Fruit fly (Drosophila melanogaster): ENCODE results near the gene cad.
A peak's percentile ranks its signal among the peaks of the same experiment; 100 is the strongest.

cad gene

DNA sequence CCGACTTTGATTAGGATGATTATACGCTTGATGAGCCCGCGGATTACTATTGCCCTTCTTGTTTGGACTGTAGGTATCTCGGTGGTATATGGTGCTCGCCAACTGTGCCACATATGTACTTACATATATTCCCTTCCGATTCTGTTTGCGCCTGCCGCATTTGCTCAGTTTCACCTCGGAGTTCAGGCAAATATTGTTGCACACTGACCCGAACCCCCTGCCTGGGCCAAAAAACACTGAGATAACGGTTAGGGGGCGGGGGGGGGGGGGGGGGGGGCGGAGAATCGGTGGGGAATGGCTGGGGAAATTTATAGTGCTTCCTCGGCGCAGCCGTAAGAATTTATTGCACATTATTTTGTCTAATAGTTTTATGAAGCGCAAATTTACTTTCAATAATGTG, 5.4 kb downstream of the cad start (continued):
- TF ChIP-seq MTF-1 (GFP tag; optimal IDR thresholded peaks at IDR 0.05; ENCODE audit: borderline replicate concordance): no peak
- no peak for TF ChIP-seq Ada2b (GFP tag; IDR thresholded peaks at IDR 0.05)
- no peak for TF ChIP-seq CoRest (tag; optimal IDR thresholded peaks at IDR 0.05)

DNA sequence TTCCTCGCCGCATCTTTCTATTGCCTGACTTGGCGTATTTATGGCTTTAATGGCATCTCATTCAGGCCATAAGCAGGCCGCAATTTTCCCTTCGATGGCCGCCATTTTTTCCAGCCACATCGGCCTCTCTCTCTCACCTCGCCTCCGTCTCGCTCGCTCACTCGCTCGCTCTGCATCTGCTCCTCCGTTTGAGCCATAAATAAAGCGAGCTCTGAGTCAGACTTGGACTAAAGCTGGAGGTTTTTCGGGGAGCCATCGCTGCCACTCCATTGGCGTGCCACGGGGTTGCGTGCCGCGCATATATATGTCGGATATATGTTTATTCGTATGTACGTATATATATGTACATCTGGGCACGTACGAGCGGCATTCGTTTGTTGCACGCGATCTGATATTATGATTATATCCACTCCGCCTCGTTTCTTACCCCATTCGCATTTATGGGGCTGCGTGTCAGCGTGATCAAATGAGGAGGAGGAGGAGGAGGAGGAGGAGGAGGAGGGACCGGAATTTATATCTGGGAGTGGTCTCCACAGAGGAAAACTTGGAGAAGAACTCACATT, 6.5 kb downstream of the cad start:
- no peak for TF ChIP-seq stc (GFP tag; IDR thresholded peaks at IDR 0.05)
- no peak for TF ChIP-seq CG12391 (tag; optimal IDR thresholded peaks at IDR 0.05)
- TF ChIP-seq Lim3 (GFP tag; IDR thresholded peaks at IDR 0.05): no peak
- no peak for TF ChIP-seq C15 (GFP tag; IDR thresholded peaks at IDR 0.05)
- TF ChIP-seq CG8290 (GFP tag; optimal IDR thresholded peaks at IDR 0.05): no peak
- TF ChIP-seq CG8290 (tag; optimal IDR thresholded peaks at IDR 0.05): no peak
- TF ChIP-seq Bgb (GFP tag; IDR thresholded peaks at IDR 0.05; ENCODE audit: partially characterized antibody): no peak
- peak; percentile 16 for TF ChIP-seq phol (tag; optimal IDR thresholded peaks at IDR 0.05)
- TF ChIP-seq CG10321 (GFP tag; IDR thresholded peaks at IDR 0.05): 0 out of 2 replicates have a peak, but pooled peaks have one; percentile 21
- peak; percentile 68 for TF ChIP-seq Nf-YC (tag; optimal IDR thresholded peaks at IDR 0.05)
- no peak for TF ChIP-seq CG3847 (GFP tag; IDR thresholded peaks at IDR 0.05)
- TF ChIP-seq Med (GFP tag): peak; percentile 38
- TF ChIP-seq CG1832 (GFP tag; optimal IDR thresholded peaks at IDR 0.05): peak; percentile 71
- TF ChIP-seq z (GFP tag; IDR thresholded peaks at IDR 0.05): peak; percentile 60; the same call in 1 of the 3 replicates
- peak; percentile 87 for TF ChIP-seq Nf-YB (GFP tag; optimal IDR thresholded peaks at IDR 0.05)
- peak; percentile 89 for TF ChIP-seq cad (GFP tag; optimal IDR thresholded peaks at IDR 0.05)
- TF ChIP-seq tio (GFP tag; optimal IDR thresholded peaks at IDR 0.05): no peak
- no peak for TF ChIP-seq CG10147 (GFP tag; optimal IDR thresholded peaks at IDR 0.05)

DNA sequence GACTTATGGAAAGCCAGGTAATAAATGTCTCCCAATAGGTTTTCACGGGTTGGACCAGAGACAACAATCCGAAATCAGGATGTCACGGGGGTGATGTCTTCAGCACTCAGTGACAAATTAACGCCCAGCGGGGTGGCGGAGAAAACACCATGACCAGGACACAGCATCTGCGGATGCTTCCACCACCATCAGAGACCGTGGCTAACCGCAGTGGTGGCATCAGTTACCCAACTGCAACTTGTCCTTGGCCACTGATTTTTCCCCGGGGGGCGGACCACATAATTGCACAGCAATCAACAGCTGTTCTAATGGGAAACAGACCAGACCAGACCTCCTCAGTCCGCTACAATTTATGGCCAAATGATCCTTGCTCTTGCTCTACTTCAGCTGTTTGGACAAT, 7.8 kb downstream of the cad start:
- no peak for TF ChIP-seq yki (optimal IDR thresholded peaks at IDR 0.05)
- TF ChIP-seq prd (optimal IDR thresholded peaks at IDR 0.05): no peak
- TF ChIP-seq prd (GFP tag; IDR thresholded peaks at IDR 0.05): peak; percentile 67; the same call in 2 of the 3 replicates
- TF ChIP-seq zen (tag; optimal IDR thresholded peaks at IDR 0.05): peak; percentile 77
- TF ChIP-seq D (optimal IDR thresholded peaks at IDR 0.05): peak; percentile 42
- TF ChIP-seq D (GFP tag; optimal IDR thresholded peaks at IDR 0.05): no peak
- no peak for TF ChIP-seq Deaf1 (tag; optimal IDR thresholded peaks at IDR 0.05)
- TF ChIP-seq cad (GFP tag; optimal IDR thresholded peaks at IDR 0.05): peak; percentile 79
- no peak for TF ChIP-seq ttk (GFP tag; IDR thresholded peaks at IDR 0.05)
- no peak for TF ChIP-seq CG11696 (GFP tag; IDR thresholded peaks at IDR 0.05)
- TF ChIP-seq eve (GFP tag; optimal IDR thresholded peaks at IDR 0.05): peak in 1 of 2 experiments; percentile 28
- peak; percentile 91 for TF ChIP-seq twi (tag; optimal IDR thresholded peaks at IDR 0.05)
- TF ChIP-seq Adf1 (GFP tag; IDR thresholded peaks at IDR 0.05): no peak
- peak in 1 of 2 experiments; percentile 57 for TF ChIP-seq tll (GFP tag; optimal IDR thresholded peaks at IDR 0.05)
- no peak for TF ChIP-seq Hmx (GFP tag; optimal IDR thresholded peaks at IDR 0.05)

DNA sequence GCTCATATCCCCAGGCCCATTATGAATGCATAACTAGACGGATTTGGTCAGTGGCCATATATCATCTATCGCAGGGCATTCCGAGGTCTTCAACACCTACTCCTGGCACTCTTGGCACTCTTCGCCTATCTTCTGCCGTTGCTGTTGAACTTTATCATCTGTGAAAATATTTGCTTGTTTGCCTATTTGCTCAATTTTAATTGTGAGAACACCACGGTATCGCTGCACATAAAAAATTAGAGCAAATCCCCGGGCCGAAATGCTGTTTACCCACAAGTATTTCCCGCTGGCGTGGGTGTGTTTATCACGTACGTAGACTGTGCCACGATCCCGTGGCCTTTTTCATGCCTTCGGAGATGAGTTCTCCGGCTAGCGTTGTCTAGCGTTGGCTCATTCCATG, 10.2 kb downstream of the cad start:
- no peak for TF ChIP-seq crol (GFP tag; IDR thresholded peaks at IDR 0.05)
- no peak for TF ChIP-seq emc (GFP tag; optimal IDR thresholded peaks at IDR 0.05)
- TF ChIP-seq twi (tag; optimal IDR thresholded peaks at IDR 0.05): peak; percentile 65
- no peak for TF ChIP-seq klu (GFP tag; IDR thresholded peaks at IDR 0.05)
- TF ChIP-seq Pdp1 (GFP tag; optimal IDR thresholded peaks at IDR 0.05): peak in 1 of 2 experiments; percentile 46
- peak; percentile 37 for TF ChIP-seq HmgZ (tag; optimal IDR thresholded peaks at IDR 0.05)
- peak; percentile 29 for TF ChIP-seq TFAM (GFP tag; optimal IDR thresholded peaks at IDR 0.05)
- peak; percentile 51 for TF ChIP-seq salm (tag; optimal IDR thresholded peaks at IDR 0.05)
- TF ChIP-seq CG30431 (GFP tag; optimal IDR thresholded peaks at IDR 0.05): peak; percentile 40
- peak; percentile 57 for TF ChIP-seq CG15269 (tag; optimal IDR thresholded peaks at IDR 0.05)
- peak; percentile 80 for TF ChIP-seq org-1 (GFP tag; optimal IDR thresholded peaks at IDR 0.05)
- TF ChIP-seq CG17612 (GFP tag; IDR thresholded peaks at IDR 0.05): 0 out of 2 replicates have a peak, but pooled peaks have one; percentile 11
- TF ChIP-seq ro (GFP tag; IDR thresholded peaks at IDR 0.05): no peak
- peak; percentile 59 for TF ChIP-seq CG14965 (GFP tag; optimal IDR thresholded peaks at IDR 0.05; ENCODE audit: borderline replicate concordance)
- TF ChIP-seq Side (GFP tag; optimal IDR thresholded peaks at IDR 0.05): peak; percentile 75
- TF ChIP-seq CG6272 (GFP tag; IDR thresholded peaks at IDR 0.05): no peak

All from whole organism, embryonic.